Worm (Caenorhabditis elegans) whole organism, L4 larva: ENCODE measurements around the gene M106.7.
A peak's percentile ranks its signal among the peaks of the same experiment; 100 is the strongest.

ENCODE experiments used
- F26F4.8 ChIP-seq: fragments of 200-800 bp; sonication (Bioruptor generic); conservative IDR thresholded peaks from 2 replicates; pipeline ENCODE4 v1.3.6; 2022; ENCODE audit warnings: missing genetic modification characterization, missing compliant biosample characterization
- F44E2.7 ChIP-seq: fragments of 200-800 bp; sonication (Bioruptor generic); IDR thresholded peaks from 2 replicates; pipeline ENCODE4 v2.1.2; 2022; ENCODE audit warnings: missing genetic modification characterization, missing compliant biosample characterization
- ZK337.2 ChIP-seq: fragments of 200-800 bp; sonication (Bioruptor generic); IDR thresholded peaks from 2 replicates; pipeline ENCODE4 v1.3.6; 2022; ENCODE audit warnings: missing genetic modification reagents, missing genetic modification characterization, missing compliant biosample characterization
- ZK546.5 ChIP-seq, 2 experiments: sonication (generic microtip); optimal IDR thresholded peaks; 2 replicates each; lab custom pipeline; 2017; ENCODE audit warnings: missing biosample characterization in 2 of 2, missing genetic modification characterization in 2 of 2
- aha-1 ChIP-seq: fragments of 150-350 bp; peaks from one replicate; lab custom pipeline; 2014; ENCODE audit warnings: missing biosample characterization, missing genetic modification characterization
- aly-2 ChIP-seq: sonication (generic microtip); optimal IDR thresholded peaks from 2 replicates; lab custom pipeline; 2018; ENCODE audit warnings: missing biosample characterization, missing genetic modification characterization
- ama-1 ChIP-seq: fragments of 150-350 bp; optimal IDR thresholded peaks from 2 replicates; lab custom pipeline; 2014; ENCODE audit warnings: inconsistent platforms, mixed read lengths
- attf-4 ChIP-seq: sonication (generic microtip); optimal IDR thresholded peaks from 3 replicates; lab custom pipeline; 2017; ENCODE audit warnings: missing biosample characterization, missing genetic modification characterization
- cey-2 ChIP-seq: sonication (generic microtip); optimal IDR thresholded peaks from 3 replicates; lab custom pipeline; 2017; ENCODE audit warnings: missing genetic modification characterization, mild to moderate bottlenecking, missing compliant biosample characterization, antibody characterized with exemption, borderline replicate concordance; ENCODE audit not compliant: insufficient read depth
- dmd-6 ChIP-seq: fragments of 200-800 bp; sonication (Bioruptor generic); IDR thresholded peaks from 2 replicates; pipeline ENCODE4 v1.3.6; 2022; ENCODE audit warnings: missing genetic modification reagents, missing genetic modification characterization, missing compliant biosample characterization
- hlh-11 ChIP-seq: fragments of 200-800 bp; sonication (Bioruptor generic); optimal IDR thresholded peaks from 2 replicates; lab custom pipeline; 2018; ENCODE audit warnings: mild to moderate bottlenecking, missing genetic modification characterization, missing compliant biosample characterization
- hlh-30 ChIP-seq: sonication (generic microtip); optimal IDR thresholded peaks from 2 replicates; lab custom pipeline; 2017; ENCODE audit warnings: antibody characterized with exemption, mild to moderate bottlenecking, missing genetic modification characterization, missing compliant biosample characterization; ENCODE audit not compliant: insufficient read depth
- lim-7 ChIP-seq: fragments of 200-800 bp; sonication (Bioruptor generic); IDR thresholded peaks from 2 replicates; pipeline ENCODE4 v1.3.6; 2022; ENCODE audit warnings: missing genetic modification characterization, missing compliant biosample characterization
- lin-38 ChIP-seq: fragments of 200-800 bp; sonication (Bioruptor generic); IDR thresholded peaks from 2 replicates; pipeline ENCODE4 v1.3.6; 2022; ENCODE audit warnings: missing genetic modification reagents, missing genetic modification characterization, missing compliant biosample characterization
- lir-3 ChIP-seq: sonication (generic microtip); optimal IDR thresholded peaks from 2 replicates; lab custom pipeline; 2016; ENCODE audit warnings: mild to moderate bottlenecking, missing genetic modification characterization, missing compliant biosample characterization
- mdl-1 ChIP-seq, 2 experiments: fragments of 150-350 bp in 1 of 2; sonication (generic microtip) in 1 of 2; optimal IDR thresholded peaks; 2 replicates each; lab custom pipeline; 2014 to 2017; ENCODE audit warnings: missing biosample characterization in 2 of 2, missing genetic modification characterization in 2 of 2
- mep-1 ChIP-seq: fragments of 150-350 bp; sonication (generic microtip); optimal IDR thresholded peaks from 3 replicates; lab custom pipeline; 2014; ENCODE audit warnings: missing biosample characterization, missing genetic modification characterization
- nhr-237 ChIP-seq: sonication (generic microtip); optimal IDR thresholded peaks from 2 replicates; lab custom pipeline; 2017; ENCODE audit warnings: missing biosample characterization, missing genetic modification characterization
- nhr-25 ChIP-seq: sonication (generic microtip); optimal IDR thresholded peaks from 2 replicates; lab custom pipeline; 2017; ENCODE audit warnings: missing genetic modification characterization, mild to moderate bottlenecking, missing compliant biosample characterization, antibody characterized with exemption, moderate library complexity, borderline replicate concordance; ENCODE audit not compliant: insufficient read depth
- nhr-28 ChIP-seq: fragments of 150-350 bp; optimal IDR thresholded peaks from 2 replicates; lab custom pipeline; 2014; ENCODE audit warnings: missing biosample characterization, missing genetic modification characterization
- nhr-6 ChIP-seq: fragments of 150-350 bp; optimal IDR thresholded peaks from 2 replicates; lab custom pipeline; 2014; ENCODE audit warnings: missing biosample characterization, missing genetic modification characterization
- pqm-1 ChIP-seq: sonication (generic microtip); optimal IDR thresholded peaks from 2 replicates; lab custom pipeline; 2017; ENCODE audit warnings: missing biosample characterization, missing genetic modification characterization
- rbr-2 ChIP-seq: sonication (generic microtip); optimal IDR thresholded peaks from 2 replicates; lab custom pipeline; 2016; ENCODE audit warnings: missing genotype, missing genetic modification characterization, missing compliant biosample characterization
- set-16 ChIP-seq: fragments of 200-800 bp; sonication (Bioruptor generic); IDR thresholded peaks from 2 replicates; pipeline ENCODE4 v1.3.6; 2022; ENCODE audit warnings: missing genetic modification reagents, missing genetic modification characterization, missing compliant biosample characterization
- snpc-1.2 ChIP-seq: fragments of 200-800 bp; sonication (Bioruptor generic); IDR thresholded peaks from 2 replicates; pipeline ENCODE4 v1.3.6; 2022; ENCODE audit warnings: missing genetic modification reagents, missing genetic modification characterization, missing compliant biosample characterization
- tra-1 ChIP-seq: fragments of 200-800 bp; sonication (Bioruptor generic); IDR thresholded peaks from 2 replicates; pipeline ENCODE4 v1.3.6; 2022; ENCODE audit warnings: missing genetic modification reagents, missing genetic modification characterization, missing compliant biosample characterization
- unc-130 ChIP-seq: sonication (generic microtip); optimal IDR thresholded peaks from 2 replicates; lab custom pipeline; 2016; ENCODE audit warnings: missing genetic modification reagents, missing genetic modification characterization, missing compliant biosample characterization
- unc-62 ChIP-seq, 3 experiments: fragments of 150-350 bp in 1 of 3; sonication (generic microtip); optimal IDR thresholded peaks in 2 of 3; peaks in 1 of 3; 1 replicate in 1 of 3; 2 replicates in 2 of 3; lab custom pipeline; 2014 to 2017; ENCODE audit warnings: missing biosample characterization in 3 of 3, missing genetic modification characterization in 3 of 3, missing genetic modification reagents in 3 of 3, missing genotype in 1 of 3

Gene M106.7

ce11 chrII:10887097-10887496 lies 30.1 kb upstream of the M106.7 start:
- peak in 1 of 2 experiments; percentile 87 for TF ChIP-seq unc-62 (GFP tag; optimal IDR thresholded peaks at IDR 0.05 in 1 of 2; lab: Kevin White, UChicago)
- no peak for TF ChIP-seq unc-62 (tag; optimal IDR thresholded peaks at IDR 0.05; lab: Kevin White, UChicago)
- no peak for TF ChIP-seq hlh-11 (tag; lab: Kevin White, UChicago)
- peak; percentile 93 for TF ChIP-seq nhr-28 (tag; lab: Kevin White, UChicago)
- TF ChIP-seq attf-4 (tag; lab: Kevin White, UChicago): no peak
- no peak for TF ChIP-seq snpc-1.2 (GFP tag; lab: Robert Waterston, UW)
- TF ChIP-seq aha-1 (tag; lab: Kevin White, UChicago): peak; percentile 19
- TF ChIP-seq mdl-1 (tag; optimal IDR thresholded peaks at IDR 0.05; lab: Kevin White, UChicago): peak in 1 of 2 experiments; percentile 38
- peak; percentile 29 for TF ChIP-seq nhr-25 (tag; lab: Kevin White, UChicago)
- no peak for TF ChIP-seq F44E2.7 (GFP tag; lab: Robert Waterston, UW)
- peak; percentile 7 for TF ChIP-seq mep-1 (tag; lab: Kevin White, UChicago)
- TF ChIP-seq ama-1: no peak
- TF ChIP-seq tra-1: no peak
- TF ChIP-seq hlh-30 (tag; lab: Kevin White, UChicago): peak; percentile 56

- TF ChIP-seq cey-2 (tag; lab: Kevin White, UChicago) (no peak), dmd-6 (no peak), nhr-237 (tag; lab: Kevin White, UChicago) (no peak), hlh-30 (tag; lab: Kevin White, UChicago) (peak; percentile 14), aly-2 (tag; lab: Kevin White, UChicago) (no peak), aha-1 (tag; lab: Kevin White, UChicago) (peak; percentile 52), ZK546.5 (tag; optimal IDR thresholded peaks at IDR 0.05; lab: Kevin White, UChicago) (no peak), ZK337.2 (no peak), lir-3 (no peak), nhr-28 (tag; lab: Kevin White, UChicago) (peak; percentile 3)
Measured at ce11 chrII:10885868-10886514, 29.0 kb upstream of the M106.7 start, which contains the start of gene F44F4.3. Gene F44F4.3 (minus strand): TSS chrII:10885918.

- TF ChIP-seq aha-1 (tag; lab: Kevin White, UChicago) (peak; percentile 91), rbr-2 (no peak)
Measured at ce11 chrII:10885250-10885649, 28.3 kb upstream of the M106.7 start.

ce11 chrII:10884396-10884795 lies 27.4 kb upstream of the M106.7 start, which contains the start of gene egg-3:
Gene egg-3 (minus strand): TSS chrII:10884441.
- TF ChIP-seq unc-130 (GFP tag; lab: Kevin White, UChicago) (peak; percentile 33), F26F4.8 (GFP tag; lab: Robert Waterston, UW) (no peak)

- TF ChIP-seq pqm-1 (peak; percentile 13), lim-7 (GFP tag; lab: Robert Waterston, UW) (no peak), unc-62 (GFP tag; optimal IDR thresholded peaks at IDR 0.05 in 1 of 2; lab: Kevin White, UChicago) (peak in 1 of 2 experiments; percentile 41), unc-62 (tag; optimal IDR thresholded peaks at IDR 0.05; lab: Kevin White, UChicago) (no peak)
Measured at ce11 chrII:10880625-10881024, 23.6 kb upstream of the M106.7 start, which contains the start of gene lurp-1. Gene lurp-1 (plus strand): TSS chrII:10880925.

ce11 chrII:10873631-10874030 lies 16.7 kb upstream of the M106.7 start, which contains the start of gene orc-2:
Gene orc-2 (plus strand): TSS chrII:10873931.
- no peak for TF ChIP-seq set-16 (GFP tag; lab: Robert Waterston, UW)
- 0 out of 2 replicates have a peak, but pooled peaks have one; percentile 10 for TF ChIP-seq lin-38 (GFP tag; lab: Robert Waterston, UW)
- TF ChIP-seq nhr-6: no peak
